Fruit fly (Drosophila melanogaster) whole organism, adult: ENCODE results near the gene HBS1.

ENCODE experiments used
- CG12768 ChIP-seq: fragments of 200-800 bp; sonication (Bioruptor generic); optimal IDR thresholded peaks from 2 replicates; lab custom pipeline; 2017; ENCODE audit warnings: missing biosample characterization, missing genetic modification characterization, mild to moderate bottlenecking, moderate library complexity, missing genetic modification reagents
- CG33017 ChIP-seq: fragments of 200-800 bp; sonication (Bioruptor generic); optimal IDR thresholded peaks from 2 replicates; lab custom pipeline; 2018; ENCODE audit warnings: missing biosample characterization, mild to moderate bottlenecking, missing genetic modification characterization, moderate library complexity
- ovo ChIP-seq: fragments of 200-800 bp; sonication (Bioruptor generic); optimal IDR thresholded peaks from 2 replicates; lab custom pipeline; 2016; ENCODE audit warnings: missing biosample characterization, missing genetic modification characterization
- tj ChIP-seq: fragments of 200-800 bp; sonication (Bioruptor generic); optimal IDR thresholded peaks from 3 replicates; lab custom pipeline; 2017; ENCODE audit warnings: missing biosample characterization, mild to moderate bottlenecking, missing genetic modification characterization, moderate library complexity
- toe ChIP-seq: fragments of 200-800 bp; sonication (Bioruptor generic); optimal IDR thresholded peaks from 2 replicates; lab custom pipeline; 2016; ENCODE audit warnings: missing biosample characterization, missing genetic modification characterization

dm6 chr3L:1899616-1900015, 34.6 kb upstream of the HBS1 start:
- TF ChIP-seq toe (GFP tag; lab: Kevin White, UChicago) = no peak
- no peak for TF ChIP-seq tj (GFP tag; lab: Kevin White, UChicago)
- no peak for TF ChIP-seq CG12768
- no peak for TF ChIP-seq CG33017 (tag; lab: Kevin White, UChicago)
- no peak for TF ChIP-seq ovo (GFP tag; lab: Kevin White, UChicago)
